Fruit fly (Drosophila melanogaster): ENCODE results near the gene CG33796.

- TF ChIP-seq CrebA (GFP tag; optimal IDR thresholded peaks at IDR 0.05; ENCODE audit: borderline replicate concordance): peak; percentile 62
- TF ChIP-seq foxo (GFP tag; optimal IDR thresholded peaks at IDR 0.05): peak in 1 of 2 experiments; percentile 58
- TF ChIP-seq usp (GFP tag; optimal IDR thresholded peaks at IDR 0.05): no peak
Measured at dm6 chr3L:16193851-16194709, 24.2 kb upstream of the CG33796 start.
